Fruit fly (Drosophila melanogaster): Measurements from ENCODE around the gene CheA87a.

The CheA87a gene

dm6 chr3R:13366561-13367518, 2.6 kb upstream of the CheA87a start, which contains the start of gene Elp6 (continued):
- TF ChIP-seq CG10267 (tag; optimal IDR thresholded peaks at IDR 0.05) (peak; percentile 81), gcm2 (GFP tag; optimal IDR thresholded peaks at IDR 0.05) (peak; percentile 49), CG43689 (GFP tag; IDR thresholded peaks at IDR 0.05) (no peak), CG18764 (GFP tag; optimal IDR thresholded peaks at IDR 0.05) (peak; percentile 47), CG16815 (GFP tag; optimal IDR thresholded peaks at IDR 0.05) (peak; percentile 56), Dad (GFP tag; optimal IDR thresholded peaks at IDR 0.05) (no peak), CG15601 (tag; optimal IDR thresholded peaks at IDR 0.05) (no peak), hb (GFP tag; IDR thresholded peaks at IDR 0.05; ENCODE audit: partially characterized antibody) (no peak), Mad (GFP tag; optimal IDR thresholded peaks at IDR 0.05) (no peak), mld (GFP tag; IDR thresholded peaks at IDR 0.05; ENCODE audit: partially characterized antibody) (no peak), ato (GFP tag; IDR thresholded peaks at IDR 0.05; ENCODE audit: partially characterized antibody) (no peak), tna (GFP tag; IDR thresholded peaks at IDR 0.05; ENCODE audit: partially characterized antibody) (no peak), sim (GFP tag; IDR thresholded peaks at IDR 0.05) (no peak), CG10431 (GFP tag; optimal IDR thresholded peaks at IDR 0.05) (peak; percentile 71), CG14014 (GFP tag; IDR thresholded peaks at IDR 0.05) (peak; percentile 60), Mrtf (GFP tag; IDR thresholded peaks at IDR 0.05) (peak; percentile 70; the same call in 2 of the 3 replicates), Bteb2 (GFP tag; optimal IDR thresholded peaks at IDR 0.05) (peak; percentile 62), Hr3 (GFP tag; optimal IDR thresholded peaks at IDR 0.05) (peak; percentile 76), abd-A (tag; optimal IDR thresholded peaks at IDR 0.05) (no peak), CG6683 (GFP tag; optimal IDR thresholded peaks at IDR 0.05) (peak; percentile 19), CG1792 (GFP tag; optimal IDR thresholded peaks at IDR 0.05) (peak; percentile 60), CG9876 (GFP tag; optimal IDR thresholded peaks at IDR 0.05) (no peak), gem (tag; optimal IDR thresholded peaks at IDR 0.05) (peak; percentile 81), nmo (GFP tag; optimal IDR thresholded peaks at IDR 0.05) (peak; percentile 62), pzg (GFP tag; optimal IDR thresholded peaks at IDR 0.05) (peak; percentile 46), Sry-β (GFP tag; optimal IDR thresholded peaks at IDR 0.05) (no peak), Kr (GFP tag; optimal IDR thresholded peaks at IDR 0.05) (no peak), CG17385 (GFP tag; optimal IDR thresholded peaks at IDR 0.05) (peak; percentile 57), CG9437 (GFP tag; optimal IDR thresholded peaks at IDR 0.05) (peak; percentile 75), CG3065 (GFP tag; optimal IDR thresholded peaks at IDR 0.05) (no peak), CG31365 (tag; optimal IDR thresholded peaks at IDR 0.05) (no peak), CG14860 (GFP tag; IDR thresholded peaks at IDR 0.05; ENCODE audit: partially characterized antibody) (no peak), CG31388 (GFP tag; optimal IDR thresholded peaks at IDR 0.05) (peak; percentile 3), CG17186 (GFP tag; optimal IDR thresholded peaks at IDR 0.05) (no peak), ERR (GFP tag; optimal IDR thresholded peaks at IDR 0.05) (no peak), CG6175 (GFP tag; IDR thresholded peaks at IDR 0.05) (no peak), CG12744 (GFP tag; optimal IDR thresholded peaks at IDR 0.05) (peak; percentile 51), fd96Cb (tag; optimal IDR thresholded peaks at IDR 0.05) (peak; percentile 49), CG4730 (GFP tag; IDR thresholded peaks at IDR 0.05) (peak; percentile 50; the same call in 1 of the 2 replicates), ftz-f1 (GFP tag; optimal IDR thresholded peaks at IDR 0.05) (no peak), Drgx (GFP tag; IDR thresholded peaks at IDR 0.05) (peak; percentile 63), emc (GFP tag; optimal IDR thresholded peaks at IDR 0.05) (peak; percentile 48), bcd (GFP tag; optimal IDR thresholded peaks at IDR 0.05) (peak; percentile 73), chm (GFP tag; IDR thresholded peaks at IDR 0.05) (no peak), CG7372 (GFP tag; IDR thresholded peaks at IDR 0.05) (peak; percentile 52; the same call in 1 of the 2 replicates), ham (GFP tag; IDR thresholded peaks at IDR 0.05) (no peak), CG8765 (GFP tag; IDR thresholded peaks at IDR 0.05) (no peak), CG10959 (GFP tag; IDR thresholded peaks at IDR 0.05) (no peak), sqz (GFP tag; optimal IDR thresholded peaks at IDR 0.05) (peak; percentile 2)

Measured in whole organism, embryonic.